Fruit fly (Drosophila melanogaster) Kc167 (cell line): ENCODE measurements around the gene Dnaaf6.

Source experiments
- Myc ChIP-seq: fragments of >200 bp; optimal IDR thresholded peaks from 2 replicates; lab custom pipeline; 2017; ENCODE audit warnings: missing external identifiers
- Sin3A ChIP-seq: fragments of >200 bp; optimal IDR thresholded peaks from 2 replicates; lab custom pipeline; 2018; ENCODE audit warnings: missing external identifiers
- h ChIP-seq: fragments of >200 bp; optimal IDR thresholded peaks from 3 replicates; lab custom pipeline; 2018; ENCODE audit warnings: missing external identifiers
- insv ChIP-seq: fragments of >200 bp; optimal IDR thresholded peaks from 3 replicates; lab custom pipeline; 2018; ENCODE audit warnings: missing external identifiers
- psq ChIP-seq: fragments of >200 bp; optimal IDR thresholded peaks from 2 replicates; lab custom pipeline; 2017; ENCODE audit warnings: missing external identifiers
- ttk ChIP-seq: sonication (Bioruptor generic); optimal IDR thresholded peaks from 2 replicates; lab custom pipeline; 2017; ENCODE audit warnings: missing external identifiers

Gene Dnaaf6

dm6 chr3L:14697005-14697404, 12.4 kb downstream of the Dnaaf6 start, which contains the start of gene CG13474:
CG13474 (minus strand) TSS chr3L:14697105.
- TF ChIP-seq ttk (lab: Kevin White, UChicago) (no peak), psq (lab: Kevin White, UChicago) (no peak), h (lab: Kevin White, UChicago) (no peak), insv (lab: Kevin White, UChicago) (no peak), Sin3A (lab: Kevin White, UChicago) (no peak), Myc (lab: Kevin White, UChicago) (no peak)

- TF ChIP-seq psq (lab: Kevin White, UChicago) (no peak), insv (lab: Kevin White, UChicago) (no peak), h (lab: Kevin White, UChicago) (no peak)
Measured at dm6 chr3L:14701578-14701977, 17.0 kb downstream of the Dnaaf6 start, which contains the start of gene CG17177. CG17177 (minus strand) TSS chr3L:14701678.

- TF ChIP-seq psq (lab: Kevin White, UChicago) = no peak
- TF ChIP-seq ttk (lab: Kevin White, UChicago) = no peak
- TF ChIP-seq Sin3A (lab: Kevin White, UChicago) = no peak
- no peak for TF ChIP-seq h (lab: Kevin White, UChicago)
- TF ChIP-seq insv (lab: Kevin White, UChicago) = no peak
- TF ChIP-seq Myc (lab: Kevin White, UChicago) = no peak
Measured at dm6 chr3L:14705164-14705563, 20.6 kb downstream of the Dnaaf6 start, which contains the start of gene CG13476. CG13476 (plus strand) TSS chr3L:14705464.

- TF ChIP-seq Myc (lab: Kevin White, UChicago) = no peak
- TF ChIP-seq h (lab: Kevin White, UChicago) = no peak
- TF ChIP-seq ttk (lab: Kevin White, UChicago) = no peak
- TF ChIP-seq psq (lab: Kevin White, UChicago) = no peak
- TF ChIP-seq Sin3A (lab: Kevin White, UChicago) = no peak
- TF ChIP-seq insv (lab: Kevin White, UChicago) = no peak
Measured at dm6 chr3L:14706461-14706880, 21.9 kb downstream of the Dnaaf6 start.

dm6 chr3L:14708053-14708452, 23.5 kb downstream of the Dnaaf6 start:
- TF ChIP-seq Sin3A (lab: Kevin White, UChicago) (no peak), h (lab: Kevin White, UChicago) (no peak), insv (lab: Kevin White, UChicago) (no peak), psq (lab: Kevin White, UChicago) (no peak), ttk (lab: Kevin White, UChicago) (no peak), Myc (lab: Kevin White, UChicago) (no peak)

- TF ChIP-seq Sin3A (lab: Kevin White, UChicago) (no peak), Myc (lab: Kevin White, UChicago) (no peak), psq (lab: Kevin White, UChicago) (no peak), insv (lab: Kevin White, UChicago) (no peak), h (lab: Kevin White, UChicago) (no peak), ttk (lab: Kevin White, UChicago) (no peak)
Measured at dm6 chr3L:14712799-14713198, 28.2 kb downstream of the Dnaaf6 start.

dm6 chr3L:14728460-14728859, 43.9 kb downstream of the Dnaaf6 start, which contains the start of gene CG13473:
CG13473 (plus strand) TSS chr3L:14728760.
- TF ChIP-seq Sin3A (lab: Kevin White, UChicago) (no peak), psq (lab: Kevin White, UChicago) (no peak), Myc (lab: Kevin White, UChicago) (no peak), ttk (lab: Kevin White, UChicago) (no peak), insv (lab: Kevin White, UChicago) (no peak), h (lab: Kevin White, UChicago) (no peak)

dm6 chr3L:14731790-14732189, 47.2 kb downstream of the Dnaaf6 start:
- TF ChIP-seq ttk (lab: Kevin White, UChicago) = no peak
- TF ChIP-seq insv (lab: Kevin White, UChicago) = no peak
- TF ChIP-seq psq (lab: Kevin White, UChicago) = no peak
- no peak for TF ChIP-seq Myc (lab: Kevin White, UChicago)
- no peak for TF ChIP-seq Sin3A (lab: Kevin White, UChicago)
- no peak for TF ChIP-seq h (lab: Kevin White, UChicago)

dm6 chr3L:14733417-14733816, 48.8 kb downstream of the Dnaaf6 start, which contains the start of gene CG13471:
CG13471 (minus strand) TSS chr3L:14733517.
- no peak for TF ChIP-seq h (lab: Kevin White, UChicago)
- no peak for TF ChIP-seq insv (lab: Kevin White, UChicago)
- no peak for TF ChIP-seq Myc (lab: Kevin White, UChicago)
- no peak for TF ChIP-seq psq (lab: Kevin White, UChicago)
- TF ChIP-seq ttk (lab: Kevin White, UChicago) = no peak
- TF ChIP-seq Sin3A (lab: Kevin White, UChicago) = no peak
